Worm (Caenorhabditis elegans) whole organism, late embryonic: ENCODE results near the gene gpa-13.

ENCODE experiments used
- F13H6.1 ChIP-seq: sonication (generic microtip); optimal IDR thresholded peaks from 2 replicates; lab custom pipeline; 2016; ENCODE audit warnings: missing genetic modification characterization, missing compliant biosample characterization
- K02D7.2 ChIP-seq: sonication (generic microtip); optimal IDR thresholded peaks from 2 replicates; lab custom pipeline; 2017; ENCODE audit warnings: mild to moderate bottlenecking, missing genetic modification characterization, missing compliant biosample characterization
- T23F11.4 ChIP-seq: fragments of 200-800 bp; sonication (Bioruptor generic); optimal IDR thresholded peaks from 2 replicates; lab custom pipeline; 2018; ENCODE audit warnings: mild to moderate bottlenecking, missing genetic modification characterization, missing compliant biosample characterization
- ama-1 ChIP-seq: fragments of 150-350 bp; optimal IDR thresholded peaks from 2 replicates; lab custom pipeline; 2014
- ceh-18 ChIP-seq: sonication (generic microtip); optimal IDR thresholded peaks from 2 replicates; lab custom pipeline; 2016; ENCODE audit warnings: missing genetic modification characterization, missing compliant biosample characterization
- ceh-22 ChIP-seq: sonication (generic microtip); optimal IDR thresholded peaks from 2 replicates; lab custom pipeline; 2017; ENCODE audit warnings: missing biosample characterization, missing genetic modification characterization
- ceh-30 ChIP-seq: fragments of 150-350 bp; optimal IDR thresholded peaks from 2 replicates; lab custom pipeline; 2014; ENCODE audit warnings: missing biosample characterization, missing genetic modification characterization
- ceh-31 ChIP-seq: sonication (generic microtip); optimal IDR thresholded peaks from 2 replicates; lab custom pipeline; 2016; ENCODE audit warnings: missing genetic modification characterization, missing compliant biosample characterization
- ceh-45 ChIP-seq: fragments of 200-800 bp; sonication (Bioruptor generic); IDR thresholded peaks from 2 replicates; pipeline ENCODE4 v1.3.6; 2022; ENCODE audit warnings: missing genetic modification reagents, missing genetic modification characterization, missing compliant biosample characterization
- ceh-48 ChIP-seq: sonication (generic microtip); optimal IDR thresholded peaks from 2 replicates; lab custom pipeline; 2016; ENCODE audit warnings: missing genetic modification characterization, inconsistent platforms, missing compliant biosample characterization
- dmd-4 ChIP-seq: sonication (generic microtip); optimal IDR thresholded peaks from 2 replicates; lab custom pipeline; 2016; ENCODE audit warnings: borderline replicate concordance, missing genetic modification characterization, missing compliant biosample characterization
- elt-2 ChIP-seq: sonication (generic microtip); optimal IDR thresholded peaks from 2 replicates; lab custom pipeline; 2016; ENCODE audit warnings: missing genetic modification reagents, missing genetic modification characterization, missing compliant biosample characterization
- elt-4 ChIP-seq: sonication (generic microtip); optimal IDR thresholded peaks from 2 replicates; lab custom pipeline; 2016; ENCODE audit warnings: missing genetic modification characterization, missing compliant biosample characterization
- ets-4 ChIP-seq: sonication (generic microtip); optimal IDR thresholded peaks from 2 replicates; lab custom pipeline; 2016; ENCODE audit warnings: missing genetic modification characterization, missing compliant biosample characterization
- eyg-1 ChIP-seq: sonication (generic microtip); optimal IDR thresholded peaks from 2 replicates; lab custom pipeline; 2016; ENCODE audit warnings: missing genotype, missing genetic modification characterization, missing compliant biosample characterization
- hlh-13 ChIP-seq: fragments of 200-800 bp; sonication (Bioruptor generic); optimal IDR thresholded peaks from 2 replicates; lab custom pipeline; 2018; ENCODE audit warnings: mild to moderate bottlenecking, missing genetic modification characterization, missing compliant biosample characterization
- hlh-30 ChIP-seq: sonication (generic microtip); optimal IDR thresholded peaks from 2 replicates; lab custom pipeline; 2017; ENCODE audit warnings: antibody characterized with exemption, missing genetic modification characterization, missing compliant biosample characterization; ENCODE audit not compliant: insufficient read depth
- hlh-6 ChIP-seq: sonication (generic microtip); optimal IDR thresholded peaks from 2 replicates; lab custom pipeline; 2016; ENCODE audit warnings: missing genotype, missing genetic modification characterization, missing compliant biosample characterization
- lim-6 ChIP-seq: sonication (generic microtip); optimal IDR thresholded peaks from 2 replicates; lab custom pipeline; 2016; ENCODE audit warnings: missing genetic modification characterization, missing compliant biosample characterization
- lin-11 ChIP-seq: fragments of 200-800 bp; sonication (Bioruptor generic); optimal IDR thresholded peaks from 2 replicates; lab custom pipeline; 2018; ENCODE audit warnings: mild to moderate bottlenecking, missing genetic modification characterization, missing compliant biosample characterization
- madf-2 ChIP-seq: sonication (generic microtip); optimal IDR thresholded peaks from 2 replicates; lab custom pipeline; 2017; ENCODE audit warnings: missing genetic modification characterization, missing compliant biosample characterization
- nfya-1 ChIP-seq: sonication (generic microtip); optimal IDR thresholded peaks from 2 replicates; lab custom pipeline; 2017; ENCODE audit warnings: missing genetic modification characterization, mild to moderate bottlenecking, missing compliant biosample characterization, antibody characterized with exemption, moderate library complexity
- nhr-11 ChIP-seq: fragments of 150-350 bp; optimal IDR thresholded peaks from 2 replicates; lab custom pipeline; 2014; ENCODE audit warnings: missing biosample characterization, missing genetic modification characterization
- nhr-232 ChIP-seq: sonication (generic microtip); optimal IDR thresholded peaks from 2 replicates; lab custom pipeline; 2016; ENCODE audit warnings: missing genetic modification characterization, missing compliant biosample characterization
- npax-4 ChIP-seq: sonication (generic microtip); optimal IDR thresholded peaks from 2 replicates; lab custom pipeline; 2016; ENCODE audit warnings: missing genetic modification characterization, missing compliant biosample characterization
- odd-2 ChIP-seq: sonication (generic microtip); optimal IDR thresholded peaks from 2 replicates; lab custom pipeline; 2017; ENCODE audit warnings: antibody characterized with exemption, mild to moderate bottlenecking, missing genetic modification characterization, missing compliant biosample characterization
- pag-3 ChIP-seq: sonication (generic microtip); optimal IDR thresholded peaks from 2 replicates; lab custom pipeline; 2016; ENCODE audit warnings: missing compliant biosample characterization, missing genetic modification characterization, borderline replicate concordance
- pax-1 ChIP-seq: fragments of 150-350 bp; optimal IDR thresholded peaks from 2 replicates; lab custom pipeline; 2014; ENCODE audit warnings: missing biosample characterization, missing genetic modification characterization
- pha-2 ChIP-seq: sonication (generic microtip); optimal IDR thresholded peaks from 2 replicates; lab custom pipeline; 2017; ENCODE audit warnings: mild to moderate bottlenecking, missing genetic modification characterization, missing compliant biosample characterization
- pqm-1 ChIP-seq: sonication (generic microtip); optimal IDR thresholded peaks from 2 replicates; lab custom pipeline; 2016; ENCODE audit warnings: missing genetic modification characterization, missing compliant biosample characterization
- rnt-1 ChIP-seq: sonication (generic microtip); optimal IDR thresholded peaks from 2 replicates; lab custom pipeline; 2016; ENCODE audit warnings: missing genetic modification characterization, missing compliant biosample characterization
- sox-2 ChIP-seq: fragments of 200-800 bp; sonication (Bioruptor generic); IDR thresholded peaks from 2 replicates; pipeline ENCODE4 v1.3.6; 2022; ENCODE audit warnings: missing genetic modification reagents, missing genetic modification characterization, missing compliant biosample characterization
- syd-9 ChIP-seq: sonication (generic microtip); optimal IDR thresholded peaks from 2 replicates; lab custom pipeline; 2016; ENCODE audit warnings: mild to moderate bottlenecking, missing genetic modification characterization, moderate library complexity, missing compliant biosample characterization
- tbx-2 ChIP-seq: sonication (generic microtip); optimal IDR thresholded peaks from 2 replicates; lab custom pipeline; 2016; ENCODE audit warnings: missing genetic modification characterization, missing compliant biosample characterization
- tbx-7 ChIP-seq: sonication (generic microtip); optimal IDR thresholded peaks from 2 replicates; lab custom pipeline; 2016; ENCODE audit warnings: missing genotype, missing genetic modification characterization, missing compliant biosample characterization
- ttx-3 ChIP-seq: sonication (generic microtip); optimal IDR thresholded peaks from 2 replicates; lab custom pipeline; 2016; ENCODE audit warnings: missing genetic modification reagents, missing genetic modification characterization, missing compliant biosample characterization
- unc-86 ChIP-seq: sonication (generic microtip); optimal IDR thresholded peaks from 2 replicates; lab custom pipeline; 2016; ENCODE audit warnings: missing genetic modification characterization, missing compliant biosample characterization
- ztf-16 ChIP-seq: sonication (generic microtip); optimal IDR thresholded peaks from 2 replicates; lab custom pipeline; 2017; ENCODE audit warnings: missing genetic modification characterization, missing compliant biosample characterization

gpa-13 gene

ce11 chrV:12754839-12755238 lies at the start of gene gpa-13:
Gene gpa-13, minus strand, starts transcription at chrV:12754939.
- TF ChIP-seq ztf-16 (tag; lab: Kevin White, UChicago) = no peak
- TF ChIP-seq T23F11.4 (GFP tag; lab: Kevin White, UChicago) = no peak
- TF ChIP-seq npax-4 (tag; lab: Kevin White, UChicago) = no peak
- no peak for TF ChIP-seq syd-9 (tag; lab: Kevin White, UChicago)
- no peak for TF ChIP-seq tbx-7 (tag; lab: Kevin White, UChicago)
- no peak for TF ChIP-seq ceh-30 (tag; lab: Kevin White, UChicago)
- TF ChIP-seq eyg-1 (tag; lab: Kevin White, UChicago) = no peak
- TF ChIP-seq ama-1 = no peak
- TF ChIP-seq unc-86 (tag; lab: Kevin White, UChicago) = no peak
- no peak for TF ChIP-seq sox-2 (GFP tag; lab: Robert Waterston, UW)
- no peak for TF ChIP-seq ceh-48 (tag; lab: Kevin White, UChicago)
- TF ChIP-seq lin-11 (tag; lab: Kevin White, UChicago) = no peak
- no peak for TF ChIP-seq lim-6 (tag; lab: Kevin White, UChicago)
- TF ChIP-seq F13H6.1 (tag; lab: Kevin White, UChicago) = no peak
- TF ChIP-seq madf-2 (tag; lab: Kevin White, UChicago) = no peak
- no peak for TF ChIP-seq hlh-6 (tag; lab: Kevin White, UChicago)

- TF ChIP-seq hlh-13 (GFP tag; lab: Kevin White, UChicago) (no peak), nhr-11 (tag; lab: Kevin White, UChicago) (no peak), pha-2 (tag; lab: Kevin White, UChicago) (no peak), F13H6.1 (tag; lab: Kevin White, UChicago) (no peak), odd-2 (tag; lab: Kevin White, UChicago) (no peak), nfya-1 (no peak), elt-4 (tag; lab: Kevin White, UChicago) (no peak), K02D7.2 (tag; lab: Kevin White, UChicago) (no peak), dmd-4 (no peak), ceh-18 (tag; lab: Kevin White, UChicago) (no peak), ceh-22 (tag; lab: Kevin White, UChicago) (no peak), rnt-1 (tag; lab: Kevin White, UChicago) (no peak), nhr-232 (tag; lab: Kevin White, UChicago) (no peak), ttx-3 (tag; lab: Kevin White, UChicago) (no peak), ets-4 (tag; lab: Kevin White, UChicago) (no peak)
- TF ChIP-seq, all 69 proteins: peak for 0
Observed at ce11 chrV:12803274-12803673, 48.5 kb upstream of the gpa-13 start, which contains the start of gene srbc-45. Gene srbc-45, plus strand, starts transcription at chrV:12803574.

DNA sequence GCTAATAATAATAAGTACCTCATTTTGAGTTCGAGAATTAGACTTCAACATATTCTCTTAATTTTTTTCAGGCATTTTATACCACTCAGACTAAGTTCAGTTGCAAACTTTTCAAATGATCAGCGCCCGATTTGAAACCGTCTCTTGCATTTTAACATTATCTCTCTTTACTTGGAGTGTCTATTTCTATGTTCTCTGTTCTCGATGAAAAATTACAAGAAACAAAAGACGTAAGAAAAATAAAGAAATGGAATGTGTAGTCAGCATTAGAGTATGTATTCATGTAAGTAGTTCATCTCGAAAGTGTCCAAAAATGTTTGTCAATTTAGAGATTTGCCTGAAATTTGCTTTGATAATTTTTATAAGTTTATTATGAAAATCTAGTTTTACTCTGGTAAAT lies 45.4 kb upstream of the gpa-13 start, which contains the start of gene ugt-3:
Gene ugt-3 (minus strand): TSS at position 101 of the 400 bp plus-strand sequence.
- TF ChIP-seq K02D7.2 (tag; lab: Kevin White, UChicago) = no peak
- TF ChIP-seq pax-1 (tag; lab: Kevin White, UChicago) = no peak
- no peak for TF ChIP-seq tbx-2 (tag; lab: Kevin White, UChicago)
- TF ChIP-seq lin-11 (tag; lab: Kevin White, UChicago) = no peak
- TF ChIP-seq nfya-1 = no peak
- no peak for TF ChIP-seq pqm-1 (tag; lab: Kevin White, UChicago)
- no peak for TF ChIP-seq hlh-13 (GFP tag; lab: Kevin White, UChicago)
- no peak for TF ChIP-seq ceh-31 (tag; lab: Kevin White, UChicago)
- no peak for TF ChIP-seq pha-2 (tag; lab: Kevin White, UChicago)
- TF ChIP-seq tbx-7 (tag; lab: Kevin White, UChicago) = no peak
- no peak for TF ChIP-seq ceh-45 (GFP tag; lab: Robert Waterston, UW)
- TF ChIP-seq elt-2 (tag; lab: Kevin White, UChicago) = no peak
- no peak for TF ChIP-seq pag-3 (tag; lab: Kevin White, UChicago)
- no peak for TF ChIP-seq hlh-30 (tag; lab: Kevin White, UChicago)
